Worm (Caenorhabditis elegans) whole organism, early embryonic: ENCODE results near the gene F59F5.3.

Experiments used
- F13C5.2 ChIP-seq: sonication (generic microtip); optimal IDR thresholded peaks from 2 replicates; lab custom pipeline; 2017; ENCODE audit warnings: mild to moderate bottlenecking, missing genetic modification characterization, inconsistent platforms, missing compliant biosample characterization
- ama-1 ChIP-seq: fragments of 150-350 bp; optimal IDR thresholded peaks from 2 replicates; lab custom pipeline; 2014
- ceh-36 ChIP-seq: sonication (generic microtip); optimal IDR thresholded peaks from 2 replicates; lab custom pipeline; 2016; ENCODE audit warnings: missing genetic modification characterization, inconsistent platforms, missing compliant biosample characterization
- tbx-11 ChIP-seq: fragments of 200-800 bp; sonication (Bioruptor generic); IDR thresholded peaks from 2 replicates; pipeline ENCODE4 v1.3.6; 2022; ENCODE audit warnings: missing genetic modification characterization, missing compliant biosample characterization

DNA sequence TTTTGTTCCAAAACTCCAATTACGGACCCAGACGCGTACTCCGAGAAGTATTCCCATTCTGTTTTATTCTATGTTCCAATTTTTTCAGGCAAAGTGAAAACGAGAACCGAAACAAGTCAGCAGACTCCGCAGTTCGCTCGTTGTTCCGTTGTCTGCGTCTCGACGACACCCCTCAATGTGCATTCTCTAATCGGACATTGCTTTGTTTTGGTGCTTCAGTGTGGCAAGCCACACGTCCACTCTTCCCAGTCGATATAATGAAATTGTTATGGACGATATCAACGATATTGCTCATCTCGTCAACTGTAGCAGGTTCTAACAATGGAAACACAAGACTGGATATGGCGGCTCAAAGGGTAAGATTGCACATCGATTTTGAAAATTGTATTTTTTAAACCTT lies 34.7 kb upstream of the F59F5.3 start, which contains the start of gene nhx-5:
- TF ChIP-seq F13C5.2 (tag; lab: Kevin White, UChicago) (no peak), tbx-11 (GFP tag; lab: Robert Waterston, UW) (no peak), ama-1 (no peak), ceh-36 (tag; lab: Kevin White, UChicago) (no peak)
